Worm (Caenorhabditis elegans) whole organism, L4 larva: ENCODE results near the gene C45G9.11.

Source experiments
- F37D6.2 ChIP-seq: sonication (generic microtip); optimal IDR thresholded peaks from 2 replicates; lab custom pipeline; 2016; ENCODE audit warnings: mild to moderate bottlenecking, missing genetic modification characterization, missing compliant biosample characterization
- R02D3.7 ChIP-seq: fragments of 150-350 bp; sonication (generic microtip); optimal IDR thresholded peaks from 3 replicates; lab custom pipeline; 2014; ENCODE audit warnings: missing biosample characterization, missing genetic modification characterization
- lim-7 ChIP-seq: fragments of 200-800 bp; sonication (Bioruptor generic); IDR thresholded peaks from 2 replicates; pipeline ENCODE4 v1.3.6; 2022; ENCODE audit warnings: missing genetic modification characterization, missing compliant biosample characterization
- mxl-3 ChIP-seq: fragments of 200-800 bp; sonication (Bioruptor generic); optimal IDR thresholded peaks from 2 replicates; lab custom pipeline; 2018; ENCODE audit warnings: mild to moderate bottlenecking, missing genetic modification characterization, missing compliant biosample characterization
- nhr-102 ChIP-seq: sonication (generic microtip); optimal IDR thresholded peaks from 2 replicates; lab custom pipeline; 2016; ENCODE audit warnings: mild to moderate bottlenecking, missing genetic modification characterization, moderate library complexity, missing compliant biosample characterization
- snpc-4 ChIP-seq: fragments of 150-350 bp; optimal IDR thresholded peaks from 2 replicates; lab custom pipeline; 2014; ENCODE audit warnings: missing biosample characterization, missing genetic modification characterization
- ztf-11 ChIP-seq: fragments of 150-350 bp; optimal IDR thresholded peaks from 2 replicates; lab custom pipeline; 2014; ENCODE audit warnings: missing biosample characterization, missing genetic modification characterization

ce11 chrIII:5036158-5036557 is 32.4 kb downstream of the C45G9.11 start, which contains the start of gene C45G9.6:
- TF ChIP-seq ztf-11 (tag; lab: Kevin White, UChicago) (no peak), F37D6.2 (tag; lab: Kevin White, UChicago) (no peak), lim-7 (GFP tag; lab: Robert Waterston, UW) (no peak), nhr-102 (tag; lab: Kevin White, UChicago) (no peak), R02D3.7 (no peak), mxl-3 (GFP tag; lab: Kevin White, UChicago) (no peak), snpc-4 (tag; lab: Kevin White, UChicago) (no peak)
